2 fruit fly cellular contexts compared by ENCODE assay signal in genomic region chr3R:17247699-17248098, dm6.
TF ChIP-seq lines count a peak whose summit lies in the region.

No protein-coding gene starts in this region.

- TF ChIP-seq CTCF in whole organism, embryonic (GFP tag; optimal IDR thresholded peaks at IDR 0.05; lab: Kevin White, UChicago): no peak

TF ChIP-seq in whole organism, embryonic, 481 proteins besides CTCF, POLR2A, EP300 and RAD21:
- TF ChIP-seq MESR4 (GFP tag; optimal IDR thresholded peaks at IDR 0.05; lab: Kevin White, UChicago) (no peak), HLH4C (GFP tag; IDR thresholded peaks at IDR 0.05; lab: Robert Waterston, UW; ENCODE audit: partially characterized antibody) (no peak), CG11504 (tag; optimal IDR thresholded peaks at IDR 0.05; lab: Kevin White, UChicago) (peak; percentile 99), CG8359 (GFP tag; optimal IDR thresholded peaks at IDR 0.05; lab: Kevin White, UChicago; ENCODE audit: borderline replicate concordance) (no peak), CG34422 (GFP tag; IDR thresholded peaks at IDR 0.05; lab: Robert Waterston, UW) (no peak), pan (optimal IDR thresholded peaks at IDR 0.05; lab: Kevin White, UChicago) (no peak), pan (GFP tag; optimal IDR thresholded peaks at IDR 0.05 in 1 of 2, IDR thresholded peaks at IDR 0.05 in 1 of 2) (no peak), Vsx1 (GFP tag; optimal IDR thresholded peaks at IDR 0.05; lab: Kevin White, UChicago) (no peak), Fer1 (GFP tag; optimal IDR thresholded peaks at IDR 0.05; lab: Kevin White, UChicago) (no peak), Jarid2 (GFP tag; optimal IDR thresholded peaks at IDR 0.05; lab: Kevin White, UChicago) (peak; percentile 19), Gsc (GFP tag; IDR thresholded peaks at IDR 0.05; lab: Robert Waterston, UW) (no peak), CG2199 (GFP tag; IDR thresholded peaks at IDR 0.05; lab: Robert Waterston, UW) (0 out of 3 replicates have a peak, but pooled peaks have one; percentile 20), GATAe (GFP tag; conservative IDR thresholded peaks at IDR 0.05; lab: Robert Waterston, UW) (no peak), al (GFP tag; IDR thresholded peaks at IDR 0.05; lab: Robert Waterston, UW) (no peak), ranshi (GFP tag; IDR thresholded peaks at IDR 0.05; lab: Robert Waterston, UW) (no peak), CG8290 (GFP tag; optimal IDR thresholded peaks at IDR 0.05; lab: Kevin White, UChicago) (no peak), CG8290 (tag; optimal IDR thresholded peaks at IDR 0.05; lab: Kevin White, UChicago) (no peak)

TF ChIP-seq in whole organism, prepupa, 60 proteins besides CTCF, POLR2A, EP300 and RAD21:
- TF ChIP-seq dac (GFP tag; optimal IDR thresholded peaks at IDR 0.05; lab: Kevin White, UChicago) (no peak), Eip78C (GFP tag; lab: Kevin White, UChicago) (peak; percentile 24), CG11294 (GFP tag; IDR thresholded peaks at IDR 0.05; lab: Robert Waterston, UW) (no peak), Blimp-1 (GFP tag; optimal IDR thresholded peaks at IDR 0.05; lab: Kevin White, UChicago) (no peak), Hr4 (GFP tag; optimal IDR thresholded peaks at IDR 0.05; lab: Kevin White, UChicago) (no peak), eg (GFP tag; IDR thresholded peaks at IDR 0.05; lab: Robert Waterston, UW) (no peak)
